Fruit fly (Drosophila melanogaster) whole organism, embryonic: Measurements from ENCODE around the gene CG17177.
A peak's percentile ranks its signal among the peaks of the same experiment; 100 is the strongest.

Experiments
- CG10209 ChIP-seq: fragments of 200-800 bp; sonication (Bioruptor generic); optimal IDR thresholded peaks from 3 replicates; lab custom pipeline; 2017; ENCODE audit warnings: missing biosample characterization, mild to moderate bottlenecking, missing genetic modification characterization, missing genetic modification reagents
- CG11456 ChIP-seq: fragments of 200-800 bp; sonication (Bioruptor generic); IDR thresholded peaks from 3 replicates; pipeline ENCODE4 v1.3.6; 2022; ENCODE audit warnings: missing biosample characterization, missing genetic modification characterization
- CG11696 ChIP-seq: fragments of 200-800 bp; sonication (Bioruptor generic); IDR thresholded peaks from 2 replicates; pipeline ENCODE4 v1.3.6; 2022; ENCODE audit warnings: missing biosample characterization, missing genetic modification characterization
- CG12299 ChIP-seq: fragments of 200-800 bp; sonication (Bioruptor generic); optimal IDR thresholded peaks from 2 replicates; lab custom pipeline; 2018; ENCODE audit warnings: missing biosample characterization, mild to moderate bottlenecking, missing genetic modification characterization
- CG1233 ChIP-seq: fragments of 200-800 bp; sonication (Bioruptor generic); optimal IDR thresholded peaks from 4 replicates; lab custom pipeline; 2018; ENCODE audit warnings: missing biosample characterization, mild to moderate bottlenecking, missing genetic modification characterization
- CG17361 ChIP-seq: fragments of 200-800 bp; sonication (Bioruptor generic); IDR thresholded peaks from 3 replicates; pipeline ENCODE4 v1.3.6; 2022; ENCODE audit warnings: missing biosample characterization, missing genetic modification characterization
- CG17612 ChIP-seq: fragments of 200-800 bp; sonication (Bioruptor generic); IDR thresholded peaks from 2 replicates; pipeline ENCODE4 v1.3.6; 2022; ENCODE audit warnings: missing biosample characterization, missing genetic modification characterization
- CG17802 ChIP-seq: fragments of 200-800 bp; sonication (Bioruptor generic); optimal IDR thresholded peaks from 2 replicates; lab custom pipeline; 2018; ENCODE audit warnings: missing biosample characterization, mild to moderate bottlenecking, missing genetic modification characterization, moderate library complexity
- CG18764 ChIP-seq: fragments of 200-800 bp; sonication (Bioruptor generic); optimal IDR thresholded peaks from 3 replicates; lab custom pipeline; 2016; ENCODE audit warnings: missing biosample characterization, missing genetic modification characterization
- CG30020 ChIP-seq: fragments of 200-800 bp; optimal IDR thresholded peaks from 2 replicates; lab custom pipeline; 2019; ENCODE audit warnings: missing biosample characterization, mild to moderate bottlenecking, missing genetic modification characterization, moderate library complexity
- CG31388 ChIP-seq: fragments of 200-800 bp; sonication (Bioruptor generic); optimal IDR thresholded peaks from 2 replicates; lab custom pipeline; 2016; ENCODE audit warnings: missing biosample characterization, missing genetic modification characterization
- CG34224 ChIP-seq: fragments of 200-800 bp; sonication (Bioruptor generic); IDR thresholded peaks from 3 replicates; pipeline ENCODE4 v1.3.6; 2022; ENCODE audit warnings: missing biosample characterization, missing genetic modification characterization; ENCODE audit not compliant: partially characterized antibody
- CG3726 ChIP-seq: fragments of 200-800 bp; sonication (Bioruptor generic); IDR thresholded peaks from 3 replicates; pipeline ENCODE4, ENCODE4 v1.3.6; 2022; ENCODE audit warnings: missing biosample characterization, missing genetic modification characterization
- CG3995 ChIP-seq: fragments of 200-800 bp; sonication (Bioruptor generic); optimal IDR thresholded peaks from 3 replicates; lab custom pipeline; 2016; ENCODE audit warnings: missing biosample characterization, missing genetic modification characterization
- CG7963 ChIP-seq: fragments of 200-800 bp; sonication (Bioruptor generic); IDR thresholded peaks from 3 replicates; pipeline ENCODE4 v1.3.6; 2022; ENCODE audit warnings: missing biosample characterization, missing genetic modification characterization; ENCODE audit not compliant: partially characterized antibody
- CG8089 ChIP-seq: fragments of 200-800 bp; sonication (Bioruptor generic); optimal IDR thresholded peaks from 3 replicates; lab custom pipeline; 2016; ENCODE audit warnings: missing biosample characterization, missing genetic modification characterization
- CG8924 ChIP-seq: fragments of 200-800 bp; optimal IDR thresholded peaks from 3 replicates; lab custom pipeline; 2019; ENCODE audit warnings: missing biosample characterization, mild to moderate bottlenecking, missing genetic modification characterization, moderate library complexity
- D ChIP-seq, 2 experiments: fragments of 200-800 bp in 1 of 2; fragments of >200 bp in 1 of 2; sonication (Bioruptor generic) in 1 of 2; optimal IDR thresholded peaks; 2 replicates in 1 of 2; 3 replicates in 1 of 2; lab custom pipeline; 2017; ENCODE audit warnings: mild to moderate bottlenecking in 1 of 2, missing biosample characterization in 1 of 2, missing genetic modification characterization in 1 of 2, missing genetic modification reagents in 1 of 2
- Dek ChIP-seq: fragments of 200-800 bp; sonication (Bioruptor generic); optimal IDR thresholded peaks from 3 replicates; lab custom pipeline; 2019; ENCODE audit warnings: missing biosample characterization, mild to moderate bottlenecking, missing genetic modification characterization, moderate library complexity
- E2f1 ChIP-seq: fragments of 200-800 bp; sonication (Bioruptor generic); IDR thresholded peaks from 2 replicates; pipeline ENCODE4 v1.3.6; 2022; ENCODE audit warnings: missing biosample characterization, missing genetic modification characterization
- Ets65A ChIP-seq: fragments of 200-800 bp; sonication (Bioruptor generic); peaks from one replicate; lab custom pipeline; 2016; ENCODE audit warnings: missing biosample characterization, missing genetic modification characterization
- Fer2 ChIP-seq: fragments of 200-800 bp; sonication (Bioruptor generic); optimal IDR thresholded peaks from 2 replicates; lab custom pipeline; 2018; ENCODE audit warnings: missing biosample characterization, mild to moderate bottlenecking, missing genetic modification characterization, moderate library complexity
- HLH3B ChIP-seq: fragments of 200-800 bp; sonication (Bioruptor generic); IDR thresholded peaks from 2 replicates; pipeline ENCODE4 v1.3.6; 2022; ENCODE audit warnings: missing biosample characterization, missing genetic modification characterization
- Hand ChIP-seq: fragments of 200-800 bp; sonication (Bioruptor generic); optimal IDR thresholded peaks from 2 replicates; lab custom pipeline; 2017; ENCODE audit warnings: mild to moderate bottlenecking, missing biosample characterization, missing genetic modification reagents, missing genetic modification characterization
- HmgZ ChIP-seq: fragments of 200-800 bp; sonication (Bioruptor generic); optimal IDR thresholded peaks from 2 replicates; lab custom pipeline; 2018; ENCODE audit warnings: missing biosample characterization, mild to moderate bottlenecking, missing genetic modification characterization
- Kr ChIP-seq: fragments of 200-800 bp; sonication (Bioruptor generic); optimal IDR thresholded peaks from 2 replicates; lab custom pipeline; 2017; ENCODE audit warnings: missing biosample characterization, mild to moderate bottlenecking, missing genetic modification characterization
- MBD-R2 ChIP-seq: fragments of 200-800 bp; sonication (Bioruptor generic); IDR thresholded peaks from 2 replicates; pipeline ENCODE4 v1.3.6; 2022; ENCODE audit warnings: missing biosample characterization, missing genetic modification characterization
- MTF-1 ChIP-seq: fragments of 200-800 bp; sonication (Bioruptor generic); optimal IDR thresholded peaks from 2 replicates; lab custom pipeline; 2018; ENCODE audit warnings: missing biosample characterization, mild to moderate bottlenecking, missing genetic modification characterization, borderline replicate concordance
- NC2α ChIP-seq: fragments of 200-800 bp; sonication (Bioruptor generic); optimal IDR thresholded peaks from 2 replicates; lab custom pipeline; 2016; ENCODE audit warnings: missing biosample characterization, missing genetic modification characterization
- Ravus ChIP-seq: fragments of 200-800 bp; sonication (Bioruptor generic); IDR thresholded peaks from 2 replicates; pipeline ENCODE4 v1.3.6; 2022; ENCODE audit warnings: missing biosample characterization, missing genetic modification characterization
- Ssrp ChIP-seq: fragments of 200-800 bp; sonication (Bioruptor generic); optimal IDR thresholded peaks from 2 replicates; lab custom pipeline; 2018; ENCODE audit warnings: missing biosample characterization, mild to moderate bottlenecking, missing genetic modification characterization, moderate library complexity
- al ChIP-seq: fragments of 200-800 bp; sonication (Bioruptor generic); IDR thresholded peaks from 2 replicates; pipeline ENCODE4 v1.3.6; 2022; ENCODE audit warnings: missing biosample characterization, missing genetic modification characterization
- caup ChIP-seq: fragments of 200-800 bp; sonication (Bioruptor generic); optimal IDR thresholded peaks from 3 replicates; lab custom pipeline; 2017; ENCODE audit warnings: missing biosample characterization, mild to moderate bottlenecking, missing genetic modification characterization, moderate library complexity; ENCODE audit not compliant: severe bottlenecking
- crc ChIP-seq: fragments of 200-800 bp; sonication (Bioruptor generic); optimal IDR thresholded peaks from 2 replicates; lab custom pipeline; 2016; ENCODE audit warnings: missing biosample characterization, missing genetic modification characterization
- crp ChIP-seq, 2 experiments: fragments of 200-800 bp; sonication (Bioruptor generic); optimal IDR thresholded peaks; 2 replicates in 1 of 2; 3 replicates in 1 of 2; lab custom pipeline; 2017; ENCODE audit warnings: missing biosample characterization in 2 of 2, missing genetic modification characterization in 2 of 2, mild to moderate bottlenecking in 1 of 2, moderate library complexity in 1 of 2
- ems ChIP-seq: fragments of 200-800 bp; sonication (Bioruptor generic); optimal IDR thresholded peaks from 3 replicates; lab custom pipeline; 2016; ENCODE audit warnings: missing biosample characterization, missing genetic modification characterization
- en ChIP-seq: fragments of 200-800 bp; sonication (Bioruptor generic); optimal IDR thresholded peaks from 2 replicates; lab custom pipeline; 2016; ENCODE audit warnings: missing biosample characterization, missing genetic modification characterization
- ewg ChIP-seq: fragments of 200-800 bp; sonication (Bioruptor generic); optimal IDR thresholded peaks from 3 replicates; lab custom pipeline; 2017; ENCODE audit warnings: mild to moderate bottlenecking, missing biosample characterization, missing genetic modification reagents, missing genetic modification characterization
- eyg ChIP-seq: fragments of 200-800 bp; sonication (Bioruptor generic); optimal IDR thresholded peaks from 3 replicates; lab custom pipeline; 2016; ENCODE audit warnings: missing biosample characterization, missing genetic modification characterization
- grn ChIP-seq: fragments of 200-800 bp; sonication (Bioruptor generic); optimal IDR thresholded peaks from 3 replicates; lab custom pipeline; 2017; ENCODE audit warnings: missing biosample characterization, missing genetic modification characterization
- ind ChIP-seq: fragments of 200-800 bp; sonication (Bioruptor generic); optimal IDR thresholded peaks from 3 replicates; lab custom pipeline; 2016; ENCODE audit warnings: missing biosample characterization, missing genetic modification characterization
- oc ChIP-seq: fragments of 200-800 bp; sonication (Bioruptor generic); optimal IDR thresholded peaks from 2 replicates; lab custom pipeline; 2018; ENCODE audit warnings: missing biosample characterization, mild to moderate bottlenecking, missing genetic modification characterization, moderate library complexity
- phol ChIP-seq: fragments of 200-800 bp; sonication (Bioruptor generic); optimal IDR thresholded peaks from 3 replicates; lab custom pipeline; 2018; ENCODE audit warnings: missing biosample characterization, mild to moderate bottlenecking, missing genetic modification characterization, moderate library complexity
- schlank ChIP-seq: fragments of 200-800 bp; sonication (Bioruptor generic); optimal IDR thresholded peaks from 2 replicates; lab custom pipeline; 2018; ENCODE audit warnings: missing biosample characterization, mild to moderate bottlenecking, missing genetic modification characterization
- ttk ChIP-seq: fragments of 200-800 bp; sonication (Bioruptor generic); IDR thresholded peaks from 2 replicates; pipeline ENCODE4 v2.1.2; 2022; ENCODE audit warnings: missing biosample characterization, missing genetic modification characterization
- twi ChIP-seq: fragments of 200-800 bp; optimal IDR thresholded peaks from 2 replicates; lab custom pipeline; 2019; ENCODE audit warnings: missing biosample characterization, mild to moderate bottlenecking, missing genetic modification characterization, moderate library complexity
- wdn ChIP-seq: fragments of 200-800 bp; sonication (Bioruptor generic); IDR thresholded peaks from 2 replicates; pipeline ENCODE4 v1.3.6; 2022; ENCODE audit warnings: missing biosample characterization, missing genetic modification characterization
- wor ChIP-seq: fragments of 200-800 bp; sonication (Bioruptor generic); IDR thresholded peaks from 2 replicates; pipeline ENCODE4 v1.3.6; 2022; ENCODE audit warnings: missing biosample characterization, missing genetic modification characterization
- zf30C ChIP-seq: fragments of 200-800 bp; sonication (Bioruptor generic); optimal IDR thresholded peaks from 3 replicates; lab custom pipeline; 2018; ENCODE audit warnings: missing biosample characterization, mild to moderate bottlenecking, missing genetic modification characterization
- zfh1 ChIP-seq: fragments of 200-800 bp; sonication (Bioruptor generic); IDR thresholded peaks from 3 replicates; pipeline ENCODE4 v1.3.6; 2022; ENCODE audit warnings: missing biosample characterization, missing genetic modification characterization

The CG17177 gene

dm6 chr3L:14652554-14652953 lies 48.9 kb downstream of the CG17177 start (continued):
- TF ChIP-seq Ravus (no peak), Dek (tag; lab: Kevin White, UChicago) (no peak), CG11456 (GFP tag; lab: Robert Waterston, UW) (peak; percentile 62; the same call in 1 of the 3 replicates), HmgZ (tag; lab: Kevin White, UChicago) (peak; percentile 53), CG3995 (GFP tag; lab: Kevin White, UChicago) (no peak), ewg (GFP tag; lab: Kevin White, UChicago) (peak; percentile 68), D (optimal IDR thresholded peaks at IDR 0.05; lab: Kevin White, UChicago) (no peak), D (GFP tag; optimal IDR thresholded peaks at IDR 0.05; lab: Kevin White, UChicago) (peak; percentile 88), Hand (GFP tag; lab: Kevin White, UChicago) (no peak), CG10209 (peak; percentile 70), CG17361 (peak; percentile 89), MTF-1 (GFP tag; lab: Kevin White, UChicago) (peak; percentile 74), wdn (no peak), MBD-R2 (0 out of 2 replicates have a peak, but pooled peaks have one; percentile 16), CG31388 (GFP tag; lab: Kevin White, UChicago) (no peak), CG8089 (peak; percentile 54), CG12299 (tag; lab: Kevin White, UChicago) (peak; percentile 69), caup (GFP tag; lab: Kevin White, UChicago) (peak; percentile 40), zf30C (GFP tag; lab: Kevin White, UChicago) (peak; percentile 54), ems (peak; percentile 35), wor (GFP tag; lab: Robert Waterston, UW) (peak; percentile 68), ind (peak; percentile 63), twi (tag; lab: Kevin White, UChicago) (peak; percentile 77), zfh1 (peak; percentile 77; the same call in 2 of the 3 replicates), CG7963 (GFP tag; lab: Robert Waterston, UW) (no peak), NC2α (GFP tag; lab: Kevin White, UChicago) (peak; percentile 68), oc (peak; percentile 86), E2f1 (GFP tag; lab: Robert Waterston, UW) (peak; percentile 67), CG30020 (tag; lab: Kevin White, UChicago) (peak; percentile 53), Fer2 (tag; lab: Kevin White, UChicago) (no peak), crp (GFP tag; optimal IDR thresholded peaks at IDR 0.05; lab: Kevin White, UChicago) (peak in 1 of 2 experiments; percentile 1), CG1233 (peak; percentile 70), CG8924 (tag; lab: Kevin White, UChicago) (peak; percentile 87), CG18764 (GFP tag; lab: Kevin White, UChicago) (peak; percentile 81), CG11696 (0 out of 2 replicates have a peak, but pooled peaks have one; percentile 35), phol (tag; lab: Kevin White, UChicago) (peak; percentile 87), Ets65A (GFP tag; lab: Kevin White, UChicago) (peak; percentile 90), schlank (tag; lab: Kevin White, UChicago) (no peak), ttk (GFP tag; lab: Robert Waterston, UW) (peak; percentile 56; the same call in 1 of the 2 replicates), crc (peak; percentile 41), CG17612 (GFP tag; lab: Robert Waterston, UW) (no peak), CG17802 (no peak), eyg (GFP tag; lab: Kevin White, UChicago) (no peak), en (peak; percentile 35), CG3726 (GFP tag; lab: Robert Waterston, UW) (peak; percentile 41; the same call in 1 of the 3 replicates), HLH3B (peak; percentile 67), CG34224 (no peak), al (GFP tag; lab: Robert Waterston, UW) (no peak; the same call in 1 of the 2 replicates), Ssrp (tag; lab: Kevin White, UChicago) (peak; percentile 86), Kr (GFP tag; lab: Kevin White, UChicago) (no peak), grn (GFP tag; lab: Kevin White, UChicago) (no peak)
